Fruit fly (Drosophila melanogaster): ENCODE data around the gene smog.

Gene smog

DNA sequence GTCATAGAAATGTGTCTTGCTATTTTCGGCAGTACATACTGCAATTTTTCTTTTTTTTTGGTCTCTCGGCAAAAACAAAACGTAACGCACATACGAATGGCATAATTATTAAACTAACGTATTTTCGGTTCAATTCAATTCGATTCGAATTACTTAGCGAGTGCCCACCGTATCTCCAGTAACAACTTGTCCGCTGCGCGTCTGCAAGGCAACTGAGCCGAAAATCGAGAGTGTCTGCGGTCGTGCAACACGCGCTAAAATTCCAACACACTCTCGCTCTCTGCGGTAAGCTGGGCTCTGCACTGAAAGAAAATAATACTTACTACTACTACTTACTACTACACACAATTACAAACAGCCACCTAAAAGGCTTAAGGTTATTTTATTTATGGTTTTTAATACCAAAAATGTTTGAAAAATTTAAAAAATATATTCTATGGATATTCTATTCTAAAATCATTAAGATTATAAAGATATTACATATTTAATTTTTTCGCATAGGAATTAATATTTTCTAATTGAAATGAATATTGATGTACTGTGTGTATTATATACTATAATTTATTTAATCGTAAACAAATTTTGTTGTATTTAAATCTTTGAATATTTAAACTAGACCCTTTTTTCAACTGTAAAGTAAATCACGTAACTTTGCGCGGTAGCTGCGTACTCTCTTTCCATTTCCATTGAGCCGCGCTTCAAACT is 54.0 kb downstream of the smog start, which contains the start of gene snsl (continued):
- 0 out of 2 replicates have a peak, but pooled peaks have one; percentile 21 for TF ChIP-seq klu (GFP tag; IDR thresholded peaks at IDR 0.05)
- no peak for TF ChIP-seq ac (GFP tag; optimal IDR thresholded peaks at IDR 0.05)
- peak; percentile 39 for TF ChIP-seq CG4328 (GFP tag; optimal IDR thresholded peaks at IDR 0.05)
- no peak for TF ChIP-seq CG12071 (GFP tag; optimal IDR thresholded peaks at IDR 0.05)
- peak; percentile 37; the same call in 1 of the 2 replicates for TF ChIP-seq lmd (GFP tag; IDR thresholded peaks at IDR 0.05)
- TF ChIP-seq tap (tag; optimal IDR thresholded peaks at IDR 0.05) = peak; percentile 64
- peak; percentile 8 for TF ChIP-seq slou (GFP tag; optimal IDR thresholded peaks at IDR 0.05)
- 0 out of 2 replicates have a peak, but pooled peaks have one; percentile 30 for TF ChIP-seq seq (GFP tag; IDR thresholded peaks at IDR 0.05)
- no peak for TF ChIP-seq Gug (GFP tag; IDR thresholded peaks at IDR 0.05)
- no peak for TF ChIP-seq CG7987 (GFP tag; optimal IDR thresholded peaks at IDR 0.05)
- TF ChIP-seq CG1647 (GFP tag; optimal IDR thresholded peaks at IDR 0.05) = no peak
- TF ChIP-seq CG2120 (GFP tag; optimal IDR thresholded peaks at IDR 0.05) = peak; percentile 7
- no peak for TF ChIP-seq CG12942 (GFP tag; optimal IDR thresholded peaks at IDR 0.05)
- TF ChIP-seq CG5245 (GFP tag; optimal IDR thresholded peaks at IDR 0.05) = peak; percentile 8
- peak; percentile 88 for TF ChIP-seq CG2678 (tag; optimal IDR thresholded peaks at IDR 0.05)
- peak; percentile 85 for TF ChIP-seq CG15269 (tag; optimal IDR thresholded peaks at IDR 0.05)
- TF ChIP-seq p53 (GFP tag; optimal IDR thresholded peaks at IDR 0.05) = no peak
- peak; percentile 58 for TF ChIP-seq CG12104 (GFP tag; optimal IDR thresholded peaks at IDR 0.05)
- TF ChIP-seq CG14441 (GFP tag; IDR thresholded peaks at IDR 0.05) = 0 out of 2 replicates have a peak, but pooled peaks have one; percentile 25
- peak; percentile 5 for TF ChIP-seq tio (GFP tag; optimal IDR thresholded peaks at IDR 0.05)
- TF ChIP-seq CG18599 (GFP tag; optimal IDR thresholded peaks at IDR 0.05) = peak; percentile 40
- no peak for TF ChIP-seq Aef1 (GFP tag; IDR thresholded peaks at IDR 0.05)
- peak in 1 of 2 experiments; percentile 58 for TF ChIP-seq Hr78 (GFP tag; optimal IDR thresholded peaks at IDR 0.05)
- peak; percentile 89 for TF ChIP-seq dmrt99B (tag; optimal IDR thresholded peaks at IDR 0.05)
- TF ChIP-seq eve (GFP tag; optimal IDR thresholded peaks at IDR 0.05) = no peak
- TF ChIP-seq tin (GFP tag; optimal IDR thresholded peaks at IDR 0.05) = peak; percentile 40
- 0 out of 3 replicates have a peak, but pooled peaks have one; percentile 14 for TF ChIP-seq Dbx (GFP tag; IDR thresholded peaks at IDR 0.05)
- TF ChIP-seq sim (GFP tag; IDR thresholded peaks at IDR 0.05) = no peak
- no peak for TF ChIP-seq H2.0 (GFP tag; IDR thresholded peaks at IDR 0.05)
- TF ChIP-seq nom (GFP tag; optimal IDR thresholded peaks at IDR 0.05) = peak; percentile 62
- peak; percentile 61 for TF ChIP-seq Hmr (GFP tag; optimal IDR thresholded peaks at IDR 0.05)
- no peak for TF ChIP-seq br (optimal IDR thresholded peaks at IDR 0.05)
- no peak for TF ChIP-seq Rx (GFP tag; IDR thresholded peaks at IDR 0.05)
- TF ChIP-seq unpg (GFP tag; optimal IDR thresholded peaks at IDR 0.05) = peak; percentile 52
- peak in 1 of 2 experiments; percentile 92 for TF ChIP-seq Hr51 (GFP tag; optimal IDR thresholded peaks at IDR 0.05)
- TF ChIP-seq CG2712 (tag; optimal IDR thresholded peaks at IDR 0.05) = peak; percentile 81
- TF ChIP-seq CG15696 (tag; optimal IDR thresholded peaks at IDR 0.05) = peak; percentile 10
- no peak for TF ChIP-seq dati (GFP tag; IDR thresholded peaks at IDR 0.05)
- peak; percentile 41 for TF ChIP-seq CG3281 (GFP tag; optimal IDR thresholded peaks at IDR 0.05)
- 0 out of 3 replicates have a peak, but pooled peaks have one; percentile 27 for TF ChIP-seq CG2889 (GFP tag; IDR thresholded peaks at IDR 0.05)
- peak; percentile 23 for TF ChIP-seq NfI (GFP tag; optimal IDR thresholded peaks at IDR 0.05)
- TF ChIP-seq D (optimal IDR thresholded peaks at IDR 0.05) = no peak
- peak; percentile 36 for TF ChIP-seq D (GFP tag; optimal IDR thresholded peaks at IDR 0.05)
- TF ChIP-seq Xbp1 (GFP tag; optimal IDR thresholded peaks at IDR 0.05) = peak; percentile 47
- no peak for TF ChIP-seq inv (GFP tag; IDR thresholded peaks at IDR 0.05; ENCODE audit: partially characterized antibody)
- TF ChIP-seq ftz-f1 (GFP tag; optimal IDR thresholded peaks at IDR 0.05) = no peak
- 0 out of 2 replicates have a peak, but pooled peaks have one; percentile 12 for TF ChIP-seq ssp (GFP tag; IDR thresholded peaks at IDR 0.05)
- TF ChIP-seq CG6813 (GFP tag; optimal IDR thresholded peaks at IDR 0.05) = no peak
- no peak for TF ChIP-seq HmgZ (tag; optimal IDR thresholded peaks at IDR 0.05)
